Worm (Caenorhabditis elegans) whole organism, L2 larva: Measurements from ENCODE around the gene T11G6.2.

ENCODE experiments used
- F13H6.1 ChIP-seq: sonication (generic microtip); optimal IDR thresholded peaks from 2 replicates; lab custom pipeline; 2016; ENCODE audit warnings: missing genetic modification characterization, missing compliant biosample characterization
- R02D3.7 ChIP-seq: fragments of 150-350 bp; optimal IDR thresholded peaks from 2 replicates; lab custom pipeline; 2014; ENCODE audit warnings: missing biosample characterization, missing genetic modification characterization
- aly-2 ChIP-seq: fragments of 150-350 bp; optimal IDR thresholded peaks from 2 replicates; lab custom pipeline; 2014; ENCODE audit warnings: missing biosample characterization, missing genetic modification characterization
- ceh-82 ChIP-seq: fragments of 150-350 bp; optimal IDR thresholded peaks from 2 replicates; lab custom pipeline; 2014; ENCODE audit warnings: missing biosample characterization, missing genetic modification characterization
- crh-2 ChIP-seq: sonication (generic microtip); optimal IDR thresholded peaks from 2 replicates; lab custom pipeline; 2017; ENCODE audit warnings: missing biosample characterization, missing genetic modification characterization
- egl-27 ChIP-seq: sonication (generic microtip); optimal IDR thresholded peaks from 3 replicates; lab custom pipeline; 2017; ENCODE audit warnings: missing biosample characterization, missing genetic modification reagents, missing genetic modification characterization
- elt-3 ChIP-seq: sonication (generic microtip); optimal IDR thresholded peaks from 2 replicates; lab custom pipeline; 2017; ENCODE audit warnings: missing biosample characterization, missing genetic modification characterization
- nhr-25 ChIP-seq: fragments of 150-350 bp; sonication (generic microtip); optimal IDR thresholded peaks from 3 replicates; lab custom pipeline; 2014; ENCODE audit warnings: missing biosample characterization, missing genetic modification characterization
- unc-39 ChIP-seq: fragments of 150-350 bp; optimal IDR thresholded peaks from 2 replicates; lab custom pipeline; 2014; ENCODE audit warnings: missing biosample characterization, missing genetic modification characterization

ce11 chrIV:10855946-10856345 lies 2.4 kb downstream of the T11G6.2 start:
- TF ChIP-seq ceh-82 = no peak
- no peak for TF ChIP-seq unc-39
- TF ChIP-seq nhr-25 (tag; lab: Kevin White, UChicago) = no peak
- TF ChIP-seq egl-27 (tag; lab: Kevin White, UChicago) = no peak
- no peak for TF ChIP-seq crh-2 (tag; lab: Kevin White, UChicago)
- TF ChIP-seq F13H6.1 (tag; lab: Kevin White, UChicago) = no peak
- no peak for TF ChIP-seq R02D3.7 (tag; lab: Kevin White, UChicago)
- no peak for TF ChIP-seq elt-3 (tag; lab: Kevin White, UChicago)
- no peak for TF ChIP-seq aly-2 (tag; lab: Kevin White, UChicago)
